Fruit fly (Drosophila melanogaster): Measurements from ENCODE around the gene CG7990.

The CG7990 gene

dm6 chrX:19187624-19188085, 14.1 kb downstream of the CG7990 start, which contains the start of gene Mec2 (continued):
- peak; percentile 49 for TF ChIP-seq CG12219 (GFP tag; optimal IDR thresholded peaks at IDR 0.05)
- TF ChIP-seq CG7928 (GFP tag; optimal IDR thresholded peaks at IDR 0.05) = no peak
- TF ChIP-seq HLHmδ (GFP tag; optimal IDR thresholded peaks at IDR 0.05) = no peak
- no peak for TF ChIP-seq CG30020 (tag; optimal IDR thresholded peaks at IDR 0.05)
- no peak for TF ChIP-seq Asciz (GFP tag; optimal IDR thresholded peaks at IDR 0.05)
- no peak for TF ChIP-seq MESR4 (GFP tag; optimal IDR thresholded peaks at IDR 0.05)
- peak; percentile 31; the same call in 1 of the 2 replicates for TF ChIP-seq Oaz (GFP tag; IDR thresholded peaks at IDR 0.05)
- TF ChIP-seq CG4730 (GFP tag; IDR thresholded peaks at IDR 0.05) = peak; percentile 31; the same call in 1 of the 2 replicates
- TF ChIP-seq CG7271 (tag; optimal IDR thresholded peaks at IDR 0.05) = no peak
- no peak for TF ChIP-seq D19B (GFP tag; optimal IDR thresholded peaks at IDR 0.05)
- TF ChIP-seq Kr (GFP tag; optimal IDR thresholded peaks at IDR 0.05) = no peak
- TF ChIP-seq CG9609 (GFP tag; optimal IDR thresholded peaks at IDR 0.05) = peak; percentile 59
- TF ChIP-seq gsb (GFP tag; IDR thresholded peaks at IDR 0.05) = no peak
- peak; percentile 68 for TF ChIP-seq Xbp1 (GFP tag; optimal IDR thresholded peaks at IDR 0.05)
- no peak for TF ChIP-seq Lim3 (GFP tag; IDR thresholded peaks at IDR 0.05)
- TF ChIP-seq dysf (GFP tag; IDR thresholded peaks at IDR 0.05) = peak; percentile 62
- TF ChIP-seq CG10462 (GFP tag; optimal IDR thresholded peaks at IDR 0.05) = no peak
- peak; percentile 94 for TF ChIP-seq Med (GFP tag)
- TF ChIP-seq CG8478 (optimal IDR thresholded peaks at IDR 0.05) = no peak
- TF ChIP-seq CG14965 (GFP tag; optimal IDR thresholded peaks at IDR 0.05; ENCODE audit: borderline replicate concordance) = no peak
- TF ChIP-seq CG6175 (GFP tag; IDR thresholded peaks at IDR 0.05) = no peak
- TF ChIP-seq Atf6 (GFP tag; IDR thresholded peaks at IDR 0.05) = peak; percentile 37; the same call in 1 of the 2 replicates
- TF ChIP-seq CG14667 (GFP tag; IDR thresholded peaks at IDR 0.05) = peak; percentile 54
- TF ChIP-seq CG9817 (tag; optimal IDR thresholded peaks at IDR 0.05) = peak; percentile 36
- no peak for TF ChIP-seq Bteb2 (GFP tag; optimal IDR thresholded peaks at IDR 0.05)
- peak; percentile 32 for TF ChIP-seq CG3163 (GFP tag; optimal IDR thresholded peaks at IDR 0.05)
- TF ChIP-seq CG10209 (GFP tag; optimal IDR thresholded peaks at IDR 0.05) = no peak
- peak; percentile 62 for TF ChIP-seq HLH3B (GFP tag; IDR thresholded peaks at IDR 0.05)
- TF ChIP-seq Myb (GFP tag; optimal IDR thresholded peaks at IDR 0.05) = peak; percentile 53
- TF ChIP-seq PHDP (tag; optimal IDR thresholded peaks at IDR 0.05) = peak; percentile 50
- peak; percentile 30 for TF ChIP-seq Atf-2 (GFP tag; optimal IDR thresholded peaks at IDR 0.05)
- no peak for TF ChIP-seq jigr1 (GFP tag; IDR thresholded peaks at IDR 0.05)
- TF ChIP-seq CG14710 (tag; optimal IDR thresholded peaks at IDR 0.05) = no peak
- peak; percentile 10 for TF ChIP-seq Bdp1 (GFP tag; optimal IDR thresholded peaks at IDR 0.05)
- TF ChIP-seq Dp (GFP tag; optimal IDR thresholded peaks at IDR 0.05) = no peak
- peak; percentile 30 for TF ChIP-seq her (GFP tag; optimal IDR thresholded peaks at IDR 0.05)
- no peak for TF ChIP-seq CG32532 (GFP tag; IDR thresholded peaks at IDR 0.05)
- no peak for TF ChIP-seq exex (tag; optimal IDR thresholded peaks at IDR 0.05)
- TF ChIP-seq tap (tag; optimal IDR thresholded peaks at IDR 0.05) = no peak
- no peak for TF ChIP-seq ro (GFP tag; IDR thresholded peaks at IDR 0.05)
- peak; percentile 53; the same call in 2 of the 3 replicates for TF ChIP-seq CG14050 (GFP tag; IDR thresholded peaks at IDR 0.05)
- no peak for TF ChIP-seq CG33213 (GFP tag; optimal IDR thresholded peaks at IDR 0.05)
- peak; percentile 55 for TF ChIP-seq tgo (GFP tag; IDR thresholded peaks at IDR 0.05)
- no peak for TF ChIP-seq Lpt (GFP tag; optimal IDR thresholded peaks at IDR 0.05)
- TF ChIP-seq B-H1 (GFP tag; IDR thresholded peaks at IDR 0.05) = no peak
- peak; percentile 41 for TF ChIP-seq ind (GFP tag; optimal IDR thresholded peaks at IDR 0.05)
- TF ChIP-seq croc (GFP tag; conservative IDR thresholded peaks at IDR 0.05) = no peak
- TF ChIP-seq jumu (GFP tag; optimal IDR thresholded peaks at IDR 0.05) = peak; percentile 43
- TF ChIP-seq disco-r (GFP tag; optimal IDR thresholded peaks at IDR 0.05) = peak; percentile 22
- TF ChIP-seq nerfin-1 (tag; optimal IDR thresholded peaks at IDR 0.05) = no peak
- no peak for TF ChIP-seq CG12104 (GFP tag; optimal IDR thresholded peaks at IDR 0.05)
- TF ChIP-seq ftz-f1 (GFP tag; optimal IDR thresholded peaks at IDR 0.05) = no peak
- no peak for TF ChIP-seq CG31224 (GFP tag; IDR thresholded peaks at IDR 0.05)

Measured in whole organism, embryonic.